Fruit fly (Drosophila melanogaster) whole organism, embryonic: Measurements from ENCODE around the gene Peritrophin-15a.
A peak's percentile ranks its signal among the peaks of the same experiment; 100 is the strongest.

Experiments
- BEAF-32 ChIP-seq: fragments of 200-800 bp; sonication (Bioruptor generic); optimal IDR thresholded peaks from 3 replicates; lab custom pipeline; 2017; ENCODE audit warnings: missing biosample characterization, missing genetic modification characterization, mild to moderate bottlenecking, moderate library complexity, missing genetic modification reagents
- CG10274 ChIP-seq: fragments of 200-800 bp; sonication (Bioruptor generic); optimal IDR thresholded peaks from 3 replicates; lab custom pipeline; 2017; ENCODE audit warnings: missing biosample characterization, mild to moderate bottlenecking, missing genetic modification characterization
- CG10321 ChIP-seq: fragments of 200-800 bp; sonication (Bioruptor generic); IDR thresholded peaks from 2 replicates; pipeline ENCODE4 v1.3.6; 2022; ENCODE audit warnings: missing biosample characterization, missing genetic modification characterization
- CG12659 ChIP-seq: fragments of 200-800 bp; sonication (Bioruptor generic); optimal IDR thresholded peaks from 3 replicates; lab custom pipeline; 2017; ENCODE audit warnings: mild to moderate bottlenecking, missing biosample characterization, missing genetic modification reagents, missing genetic modification characterization
- CG13624 ChIP-seq: fragments of 200-800 bp; sonication (Bioruptor generic); optimal IDR thresholded peaks from 2 replicates; lab custom pipeline; 2016; ENCODE audit warnings: missing biosample characterization, missing genetic modification characterization
- CG15269 ChIP-seq: fragments of 200-800 bp; sonication (Bioruptor generic); optimal IDR thresholded peaks from 2 replicates; lab custom pipeline; 2018; ENCODE audit warnings: missing biosample characterization, mild to moderate bottlenecking, missing genetic modification characterization, moderate library complexity
- CG15601 ChIP-seq: fragments of 200-800 bp; sonication (Bioruptor generic); optimal IDR thresholded peaks from 3 replicates; lab custom pipeline; 2019; ENCODE audit warnings: missing biosample characterization, mild to moderate bottlenecking, missing genetic modification characterization, moderate library complexity
- CG16813 ChIP-seq: fragments of 200-800 bp; sonication (Bioruptor generic); IDR thresholded peaks from 3 replicates; pipeline ENCODE4 v1.3.6; 2022; ENCODE audit warnings: missing biosample characterization, missing genetic modification characterization; ENCODE audit not compliant: partially characterized antibody
- CG16863 ChIP-seq: fragments of 200-800 bp; sonication (Bioruptor generic); optimal IDR thresholded peaks from 3 replicates; lab custom pipeline; 2016; ENCODE audit warnings: missing biosample characterization, missing genetic modification characterization
- CG17359 ChIP-seq: fragments of 200-800 bp; sonication (Bioruptor generic); optimal IDR thresholded peaks from 3 replicates; lab custom pipeline; 2018; ENCODE audit warnings: missing biosample characterization, mild to moderate bottlenecking, missing genetic modification characterization, moderate library complexity
- CG18764 ChIP-seq: fragments of 200-800 bp; sonication (Bioruptor generic); optimal IDR thresholded peaks from 3 replicates; lab custom pipeline; 2016; ENCODE audit warnings: missing biosample characterization, missing genetic modification characterization
- CG31365 ChIP-seq: fragments of 200-800 bp; sonication (Bioruptor generic); optimal IDR thresholded peaks from 2 replicates; lab custom pipeline; 2018; ENCODE audit warnings: missing biosample characterization, mild to moderate bottlenecking, missing genetic modification characterization
- CG3163 ChIP-seq: fragments of 200-800 bp; sonication (Bioruptor generic); optimal IDR thresholded peaks from 3 replicates; lab custom pipeline; 2016; ENCODE audit warnings: missing biosample characterization, missing genetic modification characterization
- CG33213 ChIP-seq: fragments of 200-800 bp; sonication (Bioruptor generic); optimal IDR thresholded peaks from 3 replicates; lab custom pipeline; 2016; ENCODE audit warnings: missing biosample characterization, missing genetic modification characterization
- CG3995 ChIP-seq: fragments of 200-800 bp; sonication (Bioruptor generic); optimal IDR thresholded peaks from 3 replicates; lab custom pipeline; 2016; ENCODE audit warnings: missing biosample characterization, missing genetic modification characterization
- CG8281 ChIP-seq: fragments of 200-800 bp; sonication (Bioruptor generic); optimal IDR thresholded peaks from 2 replicates; lab custom pipeline; 2018; ENCODE audit warnings: missing biosample characterization, mild to moderate bottlenecking, missing genetic modification characterization, moderate library complexity
- CG8478 ChIP-seq: fragments of >200 bp; optimal IDR thresholded peaks from 2 replicates; lab custom pipeline; 2018
- CoRest ChIP-seq: fragments of 200-800 bp; sonication (Bioruptor generic); optimal IDR thresholded peaks from 3 replicates; lab custom pipeline; 2018; ENCODE audit warnings: missing biosample characterization, mild to moderate bottlenecking, missing genetic modification characterization, moderate library complexity
- Drgx ChIP-seq: fragments of 200-800 bp; sonication (Bioruptor generic); IDR thresholded peaks from 2 replicates; pipeline ENCODE4 v1.3.6; 2022; ENCODE audit warnings: missing biosample characterization, missing genetic modification characterization
- GATAe ChIP-seq: fragments of 200-800 bp; sonication (Bioruptor generic); conservative IDR thresholded peaks from 2 replicates; pipeline ENCODE4 v1.3.6; 2022; ENCODE audit warnings: missing biosample characterization, missing genetic modification characterization
- Jarid2 ChIP-seq: fragments of 200-800 bp; sonication (Bioruptor generic); optimal IDR thresholded peaks from 3 replicates; lab custom pipeline; 2017; ENCODE audit warnings: mild to moderate bottlenecking, missing biosample characterization, missing genetic modification reagents, missing genetic modification characterization
- Lhr ChIP-seq: fragments of 200-800 bp; sonication (Bioruptor generic); optimal IDR thresholded peaks from 3 replicates; lab custom pipeline; 2017; ENCODE audit warnings: mild to moderate bottlenecking, missing biosample characterization, missing genetic modification reagents, missing genetic modification characterization
- Mes4 ChIP-seq: fragments of 200-800 bp; sonication (Bioruptor generic); optimal IDR thresholded peaks from 2 replicates; lab custom pipeline; 2016; ENCODE audit warnings: missing biosample characterization, missing genetic modification characterization
- Opbp ChIP-seq: fragments of 200-800 bp; sonication (Bioruptor generic); IDR thresholded peaks from 3 replicates; pipeline ENCODE4 v1.3.6; 2022; ENCODE audit warnings: missing biosample characterization, missing genetic modification characterization; ENCODE audit not compliant: partially characterized antibody
- Rfx ChIP-seq: fragments of 200-800 bp; sonication (Bioruptor generic); IDR thresholded peaks from 2 replicates; pipeline ENCODE4 v1.3.6; 2022; ENCODE audit warnings: missing biosample characterization, missing genetic modification characterization
- Rx ChIP-seq: fragments of 200-800 bp; sonication (Bioruptor generic); IDR thresholded peaks from 2 replicates; pipeline ENCODE4 v1.3.6; 2022; ENCODE audit warnings: missing biosample characterization, missing genetic modification characterization
- bbx ChIP-seq: fragments of 200-800 bp; sonication (Bioruptor generic); IDR thresholded peaks from 2 replicates; pipeline ENCODE4 v1.3.6; 2022; ENCODE audit warnings: missing biosample characterization, missing genetic modification characterization; ENCODE audit not compliant: partially characterized antibody
- cas ChIP-seq: fragments of 200-800 bp; sonication (Bioruptor generic); IDR thresholded peaks from 2 replicates; pipeline ENCODE4 v1.3.6; 2022; ENCODE audit warnings: missing biosample characterization, missing genetic modification characterization
- ci ChIP-seq: fragments of 200-800 bp; sonication (Bioruptor generic); IDR thresholded peaks from 3 replicates; pipeline ENCODE4 v1.3.6; 2022; ENCODE audit warnings: missing biosample characterization, missing genetic modification characterization
- emc ChIP-seq: fragments of 200-800 bp; sonication (Bioruptor generic); optimal IDR thresholded peaks from 2 replicates; lab custom pipeline; 2016; ENCODE audit warnings: missing biosample characterization, missing genetic modification characterization
- eve ChIP-seq, 2 experiments: fragments of >200 bp; optimal IDR thresholded peaks; 2 replicates each; lab custom pipeline; 2017; ENCODE audit warnings: missing biosample characterization in 2 of 2, missing genetic modification characterization in 2 of 2
- hth ChIP-seq: fragments of >200 bp; optimal IDR thresholded peaks from 2 replicates; lab custom pipeline; 2017; ENCODE audit warnings: inconsistent platforms
- jing ChIP-seq: fragments of 200-800 bp; sonication (Bioruptor generic); optimal IDR thresholded peaks from 2 replicates; lab custom pipeline; 2018; ENCODE audit warnings: missing biosample characterization, mild to moderate bottlenecking, missing genetic modification characterization
- lab ChIP-seq: fragments of 200-800 bp; sonication (Bioruptor generic); optimal IDR thresholded peaks from 3 replicates; lab custom pipeline; 2017; ENCODE audit warnings: missing biosample characterization, missing genetic modification characterization, mild to moderate bottlenecking, moderate library complexity, missing genetic modification reagents
- lola ChIP-seq, 3 experiments: fragments of >200 bp in 2 of 3; fragments of 200-800 bp in 1 of 3; sonication (Bioruptor generic) in 1 of 3; optimal IDR thresholded peaks; 2 replicates each; lab custom pipeline; 2017 to 2019; ENCODE audit warnings: missing biosample characterization in 3 of 3, missing genetic modification characterization in 3 of 3, mild to moderate bottlenecking in 1 of 3, moderate library complexity in 1 of 3
- mld ChIP-seq: fragments of 200-800 bp; sonication (Bioruptor generic); IDR thresholded peaks from 3 replicates; pipeline ENCODE4 v1.3.6; 2022; ENCODE audit warnings: missing biosample characterization, missing genetic modification characterization; ENCODE audit not compliant: partially characterized antibody
- nerfin-2 ChIP-seq: fragments of 200-800 bp; sonication (Bioruptor generic); IDR thresholded peaks from 2 replicates; pipeline ENCODE4 v1.3.6; 2022; ENCODE audit warnings: missing biosample characterization, missing genetic modification characterization; ENCODE audit not compliant: partially characterized antibody
- pan ChIP-seq, 4 experiments: fragments of >200 bp in 3 of 4; fragments of 200-800 bp in 1 of 4; sonication (Bioruptor generic) in 1 of 4; optimal IDR thresholded peaks in 3 of 4; IDR thresholded peaks in 1 of 4; 2 replicates each; pipeline versions ENCODE4 v1.3.6 to Lab custom; 2017 to 2022; ENCODE audit warnings: missing biosample characterization in 2 of 4, missing genetic modification characterization in 2 of 4, mixed read lengths in 1 of 4
- pho ChIP-seq: fragments of 200-800 bp; sonication (Bioruptor generic); optimal IDR thresholded peaks from 2 replicates; lab custom pipeline; 2016; ENCODE audit warnings: missing biosample characterization, missing genetic modification characterization
- phol ChIP-seq: fragments of 200-800 bp; sonication (Bioruptor generic); optimal IDR thresholded peaks from 3 replicates; lab custom pipeline; 2018; ENCODE audit warnings: missing biosample characterization, mild to moderate bottlenecking, missing genetic modification characterization, moderate library complexity
- sc ChIP-seq, 3 experiments: fragments of >200 bp in 2 of 3; fragments of 200-800 bp in 1 of 3; sonication (Bioruptor generic) in 1 of 3; optimal IDR thresholded peaks; 2 replicates in 2 of 3; 3 replicates in 1 of 3; lab custom pipeline; 2017; ENCODE audit warnings: mild to moderate bottlenecking in 1 of 3, missing biosample characterization in 1 of 3, missing genetic modification characterization in 1 of 3, missing genetic modification reagents in 1 of 3
- scrt ChIP-seq: fragments of 200-800 bp; sonication (Bioruptor generic); optimal IDR thresholded peaks from 2 replicates; lab custom pipeline; 2018; ENCODE audit warnings: missing biosample characterization, mild to moderate bottlenecking, missing genetic modification characterization, moderate library complexity
- sna ChIP-seq: fragments of 200-800 bp; sonication (Bioruptor generic); IDR thresholded peaks from 2 replicates; pipeline ENCODE4 v1.3.6; 2022; ENCODE audit warnings: missing biosample characterization, missing genetic modification characterization; ENCODE audit not compliant: partially characterized antibody
- so ChIP-seq: fragments of 200-800 bp; sonication (Bioruptor generic); IDR thresholded peaks from 3 replicates; pipeline ENCODE4 v1.3.6; 2022; ENCODE audit warnings: missing biosample characterization, missing genetic modification characterization
- tup ChIP-seq: fragments of 200-800 bp; sonication (Bioruptor generic); optimal IDR thresholded peaks from 2 replicates; lab custom pipeline; 2016; ENCODE audit warnings: missing biosample characterization, mild to moderate bottlenecking, missing genetic modification characterization, moderate library complexity
- vfl ChIP-seq: fragments of 200-800 bp; sonication (Bioruptor generic); optimal IDR thresholded peaks from 2 replicates; lab custom pipeline; 2016; ENCODE audit warnings: missing biosample characterization, missing genetic modification characterization

Gene Peritrophin-15a

DNA sequence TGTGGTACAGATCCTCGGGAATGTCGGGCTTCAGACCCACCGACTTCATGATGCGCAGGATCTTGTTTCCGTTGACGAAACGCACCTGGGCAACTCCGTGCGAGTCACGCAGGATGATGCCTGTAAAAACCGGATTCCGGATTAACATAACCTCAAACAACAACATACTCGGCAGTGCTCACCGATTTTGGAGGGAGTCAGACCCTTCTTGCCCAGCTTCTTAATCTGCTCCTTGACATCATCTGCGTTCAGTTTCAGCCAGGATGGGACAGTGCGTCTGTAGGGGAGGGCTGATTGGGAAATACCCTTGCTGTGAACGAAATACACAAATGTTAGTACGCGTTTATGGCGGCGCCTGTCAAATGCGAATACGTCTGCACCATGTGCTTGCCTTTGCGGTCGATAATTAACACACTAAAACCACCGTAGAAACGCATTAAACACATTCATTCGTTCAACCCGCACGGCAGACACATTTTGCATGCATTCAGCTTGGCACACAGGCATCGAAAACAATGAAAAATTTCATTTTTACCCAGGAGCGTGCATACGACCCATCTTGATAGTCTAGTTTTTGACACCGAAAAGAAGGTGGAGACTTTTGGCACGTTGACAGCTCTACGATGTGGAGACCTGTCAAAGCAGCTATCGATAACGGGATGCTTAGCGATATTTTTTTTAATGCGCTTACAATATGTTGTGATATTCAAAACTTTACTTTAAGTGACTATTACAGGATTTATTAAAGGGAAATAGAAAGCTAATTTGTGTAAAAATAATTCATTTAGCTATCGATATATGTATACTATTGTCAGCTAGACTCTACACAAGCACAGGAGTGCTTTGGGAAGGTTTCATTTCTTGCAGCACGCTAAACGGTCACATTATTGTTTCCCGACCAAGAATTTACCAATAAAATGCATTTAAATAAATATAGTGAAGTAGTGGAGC lies 31.6 kb downstream of the Peritrophin-15a start, which contains the start of the genes RpS13 and CSN8 (continued):
- TF ChIP-seq CG12659 (GFP tag; lab: Kevin White, UChicago) = peak; percentile 75
- no peak for TF ChIP-seq pan (optimal IDR thresholded peaks at IDR 0.05; lab: Kevin White, UChicago)
- TF ChIP-seq pan (GFP tag; optimal IDR thresholded peaks at IDR 0.05 in 1 of 2, IDR thresholded peaks at IDR 0.05 in 1 of 2) = no peak
- peak; percentile 23 for TF ChIP-seq CG31365 (tag; lab: Kevin White, UChicago)
- TF ChIP-seq BEAF-32 (GFP tag; lab: Kevin White, UChicago) = peak; percentile 96
- peak; percentile 95 for TF ChIP-seq CG16813
- no peak for TF ChIP-seq cas (GFP tag; lab: Robert Waterston, UW)
- TF ChIP-seq hth (lab: Kevin White, UChicago) = no peak
- peak; percentile 81 for TF ChIP-seq CG3995 (GFP tag; lab: Kevin White, UChicago)
- TF ChIP-seq Lhr (GFP tag; lab: Kevin White, UChicago) = peak; percentile 57
- TF ChIP-seq CG15269 = no peak
- peak; percentile 80 for TF ChIP-seq nerfin-2 (GFP tag; lab: Robert Waterston, UW)
- peak; percentile 29 for TF ChIP-seq pho (GFP tag; lab: Kevin White, UChicago)
- peak; percentile 10 for TF ChIP-seq scrt
- TF ChIP-seq CoRest (tag; lab: Kevin White, UChicago) = peak; percentile 17
- TF ChIP-seq sna (GFP tag; lab: Robert Waterston, UW) = peak; percentile 95
- TF ChIP-seq emc = no peak
- TF ChIP-seq so (GFP tag; lab: Robert Waterston, UW) = no peak
- no peak for TF ChIP-seq CG10274
- no peak for TF ChIP-seq CG13624 (GFP tag; lab: Kevin White, UChicago)
- peak; percentile 10 for TF ChIP-seq CG17359
- peak; percentile 43 for TF ChIP-seq Rfx (GFP tag; lab: Robert Waterston, UW)
- no peak for TF ChIP-seq vfl (GFP tag; lab: Kevin White, UChicago)
- peak; percentile 16; the same call in 1 of the 2 replicates for TF ChIP-seq Drgx
- TF ChIP-seq CG3163 = no peak
- TF ChIP-seq GATAe (GFP tag; lab: Robert Waterston, UW) = no peak
- TF ChIP-seq phol (tag; lab: Kevin White, UChicago) = peak; percentile 70
- peak; percentile 75; the same call in 2 of the 3 replicates for TF ChIP-seq mld
- no peak for TF ChIP-seq Rx
- no peak for TF ChIP-seq CG18764 (GFP tag; lab: Kevin White, UChicago)
- 0 out of 3 replicates have a peak, but pooled peaks have one; percentile 15 for TF ChIP-seq ci (GFP tag; lab: Robert Waterston, UW)
- TF ChIP-seq CG8478 (lab: Kevin White, UChicago) = no peak
- peak in 1 of 3 experiments; percentile 6 for TF ChIP-seq lola (GFP tag; optimal IDR thresholded peaks at IDR 0.05; lab: Kevin White, UChicago)
- TF ChIP-seq CG15601 = peak; percentile 31
- TF ChIP-seq jing (GFP tag; lab: Kevin White, UChicago) = no peak
- peak; percentile 91 for TF ChIP-seq bbx (GFP tag; lab: Robert Waterston, UW)
- peak; percentile 87 for TF ChIP-seq Opbp (GFP tag; lab: Robert Waterston, UW)
- no peak for TF ChIP-seq CG10321 (GFP tag; lab: Robert Waterston, UW)
- peak; percentile 26 for TF ChIP-seq Mes4 (GFP tag; lab: Kevin White, UChicago)
- TF ChIP-seq CG8281 = no peak
- no peak for TF ChIP-seq tup
- no peak for TF ChIP-seq sc (optimal IDR thresholded peaks at IDR 0.05; lab: Kevin White, UChicago)
- no peak for TF ChIP-seq sc (GFP tag; optimal IDR thresholded peaks at IDR 0.05; lab: Kevin White, UChicago)
- TF ChIP-seq CG33213 = peak; percentile 28
- no peak for TF ChIP-seq CG16863 (GFP tag; lab: Kevin White, UChicago)
- TF ChIP-seq eve (GFP tag; optimal IDR thresholded peaks at IDR 0.05; lab: Kevin White, UChicago) = peak in 1 of 2 experiments; percentile 69
- TF ChIP-seq Jarid2 (GFP tag; lab: Kevin White, UChicago) = peak; percentile 36
- peak; percentile 25 for TF ChIP-seq lab (GFP tag; lab: Kevin White, UChicago)
